Worm (Caenorhabditis elegans): ENCODE measurements around the gene M117.6.

DNA sequence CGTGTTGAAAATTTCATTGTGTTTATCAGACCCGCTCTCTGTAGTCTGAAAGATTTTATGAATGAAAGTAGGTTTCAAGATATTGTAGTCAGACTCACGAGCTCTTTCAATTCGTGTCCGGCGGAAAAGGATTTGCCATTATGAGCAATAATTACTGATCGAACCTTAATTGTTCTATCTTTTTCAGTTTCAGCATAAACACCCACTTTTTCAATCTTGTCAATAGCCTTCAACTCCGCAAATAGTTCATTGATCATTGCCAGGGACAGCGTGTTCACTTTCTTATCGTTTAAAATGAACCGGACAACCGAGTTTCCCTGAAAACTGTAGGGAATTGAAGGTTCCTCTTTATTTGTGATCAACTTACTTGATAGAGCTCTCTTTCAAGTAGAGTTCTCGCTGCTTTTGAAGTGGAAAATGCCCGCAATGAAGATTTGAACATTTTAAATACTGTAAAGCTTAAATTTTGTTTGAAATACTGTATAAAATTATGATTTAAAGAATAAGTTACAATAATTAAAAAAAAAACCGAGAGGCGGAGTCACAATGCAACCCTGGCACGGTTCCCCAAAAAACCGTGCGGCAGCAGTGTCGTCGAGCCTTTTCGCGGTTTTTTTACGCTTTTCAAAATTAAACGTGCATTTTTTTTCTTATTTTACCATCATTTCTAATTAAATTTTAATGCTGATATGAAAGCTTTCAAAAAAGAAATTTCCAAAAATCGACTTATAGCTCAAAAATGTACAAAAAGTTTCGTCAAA lies 28.2 kb upstream of the M117.6 start, which contains the start of gene ech-2:
- TF ChIP-seq nhr-237 (tag; optimal IDR thresholded peaks at IDR 0.05) = no peak
- TF ChIP-seq ZK546.5 (tag; optimal IDR thresholded peaks at IDR 0.05) = no peak
- no peak for TF ChIP-seq nhr-12 (tag; optimal IDR thresholded peaks at IDR 0.05)
- peak; percentile 20 for TF ChIP-seq snpc-4 (tag; optimal IDR thresholded peaks at IDR 0.05)
- TF ChIP-seq lin-39 (tag; optimal IDR thresholded peaks at IDR 0.05) = no peak
